Fruit fly (Drosophila melanogaster): ENCODE data around the gene Cln7.

Cln7 gene

DNA sequence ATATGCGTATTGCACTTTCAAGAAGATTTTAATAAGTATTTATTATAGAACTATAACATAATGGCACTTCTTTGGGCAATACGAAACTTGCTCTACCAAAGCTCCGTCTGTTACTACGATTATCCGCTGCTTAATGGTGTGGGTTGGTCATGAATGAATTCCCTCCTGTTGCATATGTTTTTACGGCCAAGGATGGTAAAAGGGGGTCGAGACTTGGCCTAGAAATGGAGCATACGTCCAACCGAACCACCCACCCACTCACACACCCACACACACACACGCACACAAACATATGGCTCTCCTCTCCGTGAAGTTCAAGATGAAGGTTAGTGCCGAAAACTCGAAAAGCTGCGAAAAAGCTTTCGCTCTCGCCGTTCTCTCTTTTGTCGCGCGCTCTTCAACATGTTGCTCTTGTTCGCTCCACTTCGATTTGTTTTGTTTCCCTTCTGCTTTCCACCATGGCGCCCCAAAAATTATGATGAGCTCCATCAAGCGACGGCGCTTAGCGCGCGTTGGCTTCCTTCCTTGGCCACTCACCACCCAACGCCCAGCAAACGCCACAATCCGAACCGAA lies 31.3 kb downstream of the Cln7 start:
- TF ChIP-seq noc (tag; optimal IDR thresholded peaks at IDR 0.05), result no peak

- TF ChIP-seq noc (tag; optimal IDR thresholded peaks at IDR 0.05), result no peak
Measured at dm6 chr3L:7312754-7313153, 32.2 kb downstream of the Cln7 start, which contains the start of gene unc-13-4A. unc-13-4A (minus strand) TSS chr3L:7312896.

DNA sequence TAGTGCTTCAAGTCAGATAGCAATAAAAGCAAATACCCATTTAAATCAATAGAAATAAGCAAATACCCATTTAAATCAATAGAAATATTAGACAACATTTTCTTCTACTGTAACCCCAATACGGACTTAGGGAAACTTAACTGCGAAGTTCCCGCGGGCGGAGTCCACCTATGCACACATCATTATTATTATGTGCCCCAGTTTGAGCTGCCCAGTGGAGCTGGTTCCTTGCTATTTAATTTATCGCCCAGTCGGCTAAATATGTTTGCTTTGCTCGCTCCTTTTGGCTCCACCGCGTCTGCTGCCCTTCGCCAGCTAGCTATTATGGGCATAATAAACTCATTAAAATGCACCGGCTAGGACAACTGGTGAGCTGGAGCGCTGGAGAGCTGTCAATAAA lies 44.3 kb downstream of the Cln7 start:
- no peak for TF ChIP-seq noc (tag; optimal IDR thresholded peaks at IDR 0.05)

Measured in whole organism, larva.